Worm (Caenorhabditis elegans): ENCODE data around the gene pax-2.

DNA sequence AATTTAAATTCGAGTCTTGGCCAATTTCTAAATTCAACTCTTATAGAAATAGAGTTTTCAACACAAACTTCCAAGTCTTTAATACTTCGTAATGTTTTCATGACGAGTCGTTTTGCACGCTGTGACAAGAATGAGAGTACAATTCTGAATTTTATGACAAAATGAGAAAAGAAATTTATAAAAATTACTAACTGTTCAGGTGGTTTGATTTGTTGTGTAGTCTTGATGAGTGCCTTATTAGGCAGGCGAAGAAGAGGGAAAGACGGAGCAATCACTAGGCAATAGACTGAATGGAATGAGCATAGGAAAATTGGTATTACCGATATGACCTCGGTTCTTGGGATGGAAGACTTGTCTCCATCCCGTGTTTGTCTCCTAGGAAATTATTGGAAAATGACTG lies 15.8 kb upstream of the pax-2 start, which contains the start of gene F30B5.11:
- TF ChIP-seq jun-1 (tag; optimal IDR thresholded peaks at IDR 0.05) (no peak), lin-39 (tag; optimal IDR thresholded peaks at IDR 0.05) (no peak), pha-4 (tag; optimal IDR thresholded peaks at IDR 0.05) (no peak), nhr-25 (tag; optimal IDR thresholded peaks at IDR 0.05) (no peak)

Data from whole organism, L3 larva.